Worm (Caenorhabditis elegans): ENCODE results near the gene Y53G8B.1.

- no peak for TF ChIP-seq snpc-4 (tag; optimal IDR thresholded peaks at IDR 0.05)
- no peak for TF ChIP-seq unc-62 (GFP tag; optimal IDR thresholded peaks at IDR 0.05)
- no peak for TF ChIP-seq egl-27 (tag; optimal IDR thresholded peaks at IDR 0.05)
- no peak for TF ChIP-seq mdl-1 (tag; optimal IDR thresholded peaks at IDR 0.05)
- no peak for TF ChIP-seq nhr-237 (tag; optimal IDR thresholded peaks at IDR 0.05)
- no peak for TF ChIP-seq elt-3 (tag; optimal IDR thresholded peaks at IDR 0.05)
- no peak for TF ChIP-seq fkh-10 (GFP tag; optimal IDR thresholded peaks at IDR 0.05)
Measured at ce11 chrIII:3160490-3160889, 31.4 kb downstream of the Y53G8B.1 start.
